Worm (Caenorhabditis elegans): ENCODE data around the gene catp-2.

Gene catp-2

DNA sequence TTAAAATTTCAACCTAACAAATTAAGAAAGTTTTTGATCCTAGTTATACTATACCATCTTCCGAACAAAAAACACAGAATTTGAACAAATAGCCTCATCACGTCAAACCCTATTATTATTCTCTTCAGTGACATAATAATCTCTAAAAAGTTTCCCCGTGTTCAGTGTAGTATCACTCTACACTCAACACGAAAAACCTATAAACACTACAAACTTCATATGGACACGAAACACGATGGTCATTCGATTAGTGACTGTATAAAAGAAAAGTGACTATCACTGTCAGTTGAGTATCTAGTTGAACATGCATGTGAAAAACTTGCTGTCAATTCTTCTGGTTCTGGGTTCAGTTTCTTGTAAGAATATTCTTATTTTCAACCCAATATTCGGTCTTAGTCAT lies 30.8 kb upstream of the catp-2 start, which contains the start of gene ugt-8:
Gene ugt-8 (plus strand): TSS at position 235 of the 400 bp plus-strand sequence.
- TF ChIP-seq cog-1 (tag; optimal IDR thresholded peaks at IDR 0.05) (no peak), ref-1 (GFP tag; conservative IDR thresholded peaks at IDR 0.05) (no peak), tab-1 (GFP tag; IDR thresholded peaks at IDR 0.05) (no peak), flt-1 (GFP tag; IDR thresholded peaks at IDR 0.05) (no peak), med-1 (GFP tag; optimal IDR thresholded peaks at IDR 0.05; ENCODE audit: insufficient read depth) (no peak), ztf-23 (GFP tag; IDR thresholded peaks at IDR 0.05) (no peak), T22C8.4 (GFP tag; IDR thresholded peaks at IDR 0.05) (no peak), klf-2 (GFP tag; conservative IDR thresholded peaks at IDR 0.05) (no peak), ztf-29 (GFP tag; IDR thresholded peaks at IDR 0.05) (no peak)

DNA sequence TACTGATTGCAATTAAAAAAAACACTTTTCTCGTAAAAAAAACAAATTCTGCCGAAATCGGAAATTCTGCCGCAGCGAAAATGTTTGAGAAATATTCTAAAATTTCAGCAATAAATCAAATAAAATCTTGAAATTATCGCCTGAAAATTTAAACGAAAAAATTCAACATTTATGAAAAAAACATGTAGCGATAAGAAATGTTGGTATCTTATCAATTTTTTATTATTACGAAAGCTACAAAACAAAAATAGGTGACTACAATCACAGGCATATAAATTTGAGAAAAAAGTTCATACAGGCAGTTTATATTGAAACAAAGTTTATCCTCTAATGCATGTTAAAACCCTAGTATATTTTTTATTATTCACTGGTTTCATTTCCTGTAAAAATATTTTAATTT lies 28.6 kb upstream of the catp-2 start, which contains the start of gene ugt-14:
Gene ugt-14 (plus strand): TSS at position 301 of the 400 bp plus-strand sequence.
- no peak for TF ChIP-seq med-1 (GFP tag; optimal IDR thresholded peaks at IDR 0.05; ENCODE audit: insufficient read depth)
- no peak for TF ChIP-seq ref-1 (GFP tag; conservative IDR thresholded peaks at IDR 0.05)
- no peak for TF ChIP-seq ztf-23 (GFP tag; IDR thresholded peaks at IDR 0.05)
- no peak for TF ChIP-seq cog-1 (tag; optimal IDR thresholded peaks at IDR 0.05)
- TF ChIP-seq flt-1 (GFP tag; IDR thresholded peaks at IDR 0.05), result no peak
- no peak for TF ChIP-seq ztf-29 (GFP tag; IDR thresholded peaks at IDR 0.05)
- no peak for TF ChIP-seq klf-2 (GFP tag; conservative IDR thresholded peaks at IDR 0.05)

DNA sequence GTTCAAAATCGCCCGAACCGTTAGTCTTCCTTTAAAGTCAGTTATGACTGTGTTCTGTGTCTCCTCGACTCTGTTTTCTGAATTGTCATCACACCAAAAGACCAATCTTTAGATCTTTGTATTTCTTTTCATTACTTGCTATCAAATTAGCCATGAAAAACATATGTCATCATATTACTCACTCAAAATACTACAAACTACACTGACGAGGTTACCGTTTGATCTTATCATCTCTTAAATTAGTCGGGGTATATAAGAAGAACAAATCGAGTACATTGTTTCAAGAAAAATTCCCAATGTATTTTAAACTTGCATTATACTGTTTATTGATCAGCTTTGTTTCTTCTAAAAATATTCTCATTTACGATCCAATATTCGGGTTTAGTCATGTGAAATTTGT lies 25.9 kb upstream of the catp-2 start, which contains the start of gene ugt-13:
Gene ugt-13 (plus strand): TSS at position 294 of the 400 bp plus-strand sequence.
- TF ChIP-seq klf-2 (GFP tag; conservative IDR thresholded peaks at IDR 0.05) (no peak), cog-1 (tag; optimal IDR thresholded peaks at IDR 0.05) (no peak), flt-1 (GFP tag; IDR thresholded peaks at IDR 0.05) (no peak), ref-1 (GFP tag; conservative IDR thresholded peaks at IDR 0.05) (no peak)

DNA sequence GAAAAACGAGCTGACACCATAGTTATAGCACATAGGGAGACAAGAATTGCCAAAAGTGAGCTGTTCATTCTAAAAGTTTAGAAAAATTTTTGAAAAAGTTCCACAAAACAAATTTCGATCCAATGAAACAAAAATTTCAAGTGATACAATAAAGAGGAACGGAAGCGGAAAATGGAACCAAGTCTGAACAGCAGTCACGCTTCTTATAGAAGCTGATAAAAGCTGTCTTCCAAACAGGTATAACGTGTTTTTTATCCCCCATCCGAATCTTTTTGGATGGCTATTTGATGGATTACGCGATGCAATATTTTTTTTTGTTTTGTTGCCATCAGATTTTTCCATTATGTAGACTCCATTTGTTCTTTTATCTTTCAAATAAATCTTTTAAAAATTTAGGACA lies 22.2 kb upstream of the catp-2 start, which contains the start of gene H23N18.5:
Gene H23N18.5 (minus strand): TSS at position 69 of the 400 bp plus-strand sequence.
- TF ChIP-seq tab-1 (GFP tag; IDR thresholded peaks at IDR 0.05), result no peak
- no peak for TF ChIP-seq ztf-29 (GFP tag; IDR thresholded peaks at IDR 0.05)
- no peak for TF ChIP-seq flt-1 (GFP tag; IDR thresholded peaks at IDR 0.05)
- no peak for TF ChIP-seq T22C8.4 (GFP tag; IDR thresholded peaks at IDR 0.05)
- no peak for TF ChIP-seq med-1 (GFP tag; optimal IDR thresholded peaks at IDR 0.05; ENCODE audit: insufficient read depth)
- TF ChIP-seq cog-1 (tag; optimal IDR thresholded peaks at IDR 0.05), result no peak
- TF ChIP-seq ztf-23 (GFP tag; IDR thresholded peaks at IDR 0.05), result no peak
- TF ChIP-seq klf-2 (GFP tag; conservative IDR thresholded peaks at IDR 0.05), result no peak
- no peak for TF ChIP-seq ref-1 (GFP tag; conservative IDR thresholded peaks at IDR 0.05)

DNA sequence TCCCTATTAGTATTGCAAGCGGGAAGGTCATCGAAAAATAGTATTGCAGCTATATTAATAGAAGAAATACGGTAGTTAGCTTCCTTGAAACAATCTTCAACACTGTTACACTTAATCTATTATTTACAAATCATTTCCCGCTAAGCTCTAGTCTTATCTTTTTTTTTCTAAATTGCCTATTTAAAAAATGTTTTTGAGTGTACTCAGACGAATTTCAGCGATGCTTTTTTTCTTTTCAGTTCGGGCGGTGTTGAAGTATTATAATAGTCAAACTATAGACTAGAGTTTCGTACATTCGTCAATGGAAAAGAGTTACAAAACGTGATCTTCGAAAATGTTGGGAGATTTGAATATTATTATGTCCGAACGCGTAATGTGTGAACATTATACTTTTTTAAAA lies 20.7 kb upstream of the catp-2 start:
- TF ChIP-seq ztf-29 (GFP tag; IDR thresholded peaks at IDR 0.05) (no peak), tab-1 (GFP tag; IDR thresholded peaks at IDR 0.05) (no peak), med-1 (GFP tag; optimal IDR thresholded peaks at IDR 0.05; ENCODE audit: insufficient read depth) (no peak), ref-1 (GFP tag; conservative IDR thresholded peaks at IDR 0.05) (no peak), T22C8.4 (GFP tag; IDR thresholded peaks at IDR 0.05) (no peak), klf-2 (GFP tag; conservative IDR thresholded peaks at IDR 0.05) (no peak), flt-1 (GFP tag; IDR thresholded peaks at IDR 0.05) (no peak), cog-1 (tag; optimal IDR thresholded peaks at IDR 0.05) (no peak), ztf-23 (GFP tag; IDR thresholded peaks at IDR 0.05) (no peak)

DNA sequence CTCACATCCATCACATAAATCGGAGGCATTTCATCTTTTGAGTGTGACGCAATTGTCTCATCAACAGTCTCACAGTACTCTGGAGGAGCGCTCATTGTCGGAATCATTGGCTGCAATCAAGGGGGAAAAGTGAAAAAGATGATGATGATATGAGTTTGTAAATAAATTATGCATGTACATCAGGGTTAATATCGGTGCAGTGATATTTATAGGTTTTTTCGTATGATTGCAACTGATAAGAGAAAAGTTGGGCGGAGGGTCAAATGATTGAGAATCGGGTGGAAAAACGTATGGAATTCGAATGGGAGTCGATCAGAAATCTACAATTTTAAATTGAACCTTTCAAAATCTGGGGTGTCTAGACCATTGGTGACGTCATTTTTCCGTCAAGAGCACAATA lies 19.6 kb upstream of the catp-2 start, which contains the start of gene H23N18.6:
Gene H23N18.6 (minus strand): TSS at position 201 of the 400 bp plus-strand sequence.
- TF ChIP-seq ztf-23 (GFP tag; IDR thresholded peaks at IDR 0.05), result no peak
- TF ChIP-seq ref-1 (GFP tag; conservative IDR thresholded peaks at IDR 0.05), result no peak
- no peak for TF ChIP-seq tab-1 (GFP tag; IDR thresholded peaks at IDR 0.05)
- no peak for TF ChIP-seq T22C8.4 (GFP tag; IDR thresholded peaks at IDR 0.05)

DNA sequence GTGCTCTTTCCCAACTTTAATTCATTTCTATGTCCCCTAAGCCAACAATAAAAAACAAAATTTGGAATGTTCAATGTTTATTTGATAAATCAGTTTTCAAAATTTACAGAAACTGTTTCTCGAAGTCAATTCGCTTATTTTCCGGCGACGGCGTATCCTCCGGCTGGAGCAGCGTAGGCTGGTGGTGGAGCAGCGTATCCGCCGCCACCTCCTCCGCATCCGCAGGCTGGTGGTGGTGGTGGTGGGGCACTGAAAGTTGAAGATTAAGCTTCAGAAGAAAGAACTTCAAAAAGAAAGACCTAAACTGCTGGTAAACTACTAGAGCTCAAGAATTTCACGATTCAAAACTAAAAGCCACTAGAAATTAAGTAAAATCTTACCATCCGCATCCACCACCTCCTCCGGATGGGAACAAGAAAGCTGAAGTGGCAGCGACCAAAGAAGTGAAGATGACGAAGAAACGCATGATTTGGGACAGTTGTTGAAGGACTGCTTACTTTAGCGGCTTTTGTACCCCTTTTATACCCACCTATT lies 16.3 kb upstream of the catp-2 start, which contains the start of gene C02E7.7:
Gene C02E7.7 (minus strand): TSS at position 484 of the 534 bp plus-strand sequence.
- TF ChIP-seq tab-1 (GFP tag; IDR thresholded peaks at IDR 0.05), result no peak
- TF ChIP-seq T22C8.4 (GFP tag; IDR thresholded peaks at IDR 0.05), result no peak
- TF ChIP-seq cog-1 (tag; optimal IDR thresholded peaks at IDR 0.05), result no peak
- TF ChIP-seq med-1 (GFP tag; optimal IDR thresholded peaks at IDR 0.05; ENCODE audit: insufficient read depth), result no peak
- TF ChIP-seq ref-1 (GFP tag; conservative IDR thresholded peaks at IDR 0.05), result no peak
- no peak for TF ChIP-seq ztf-23 (GFP tag; IDR thresholded peaks at IDR 0.05)
- no peak for TF ChIP-seq flt-1 (GFP tag; IDR thresholded peaks at IDR 0.05)
- no peak for TF ChIP-seq ztf-29 (GFP tag; IDR thresholded peaks at IDR 0.05)
- no peak; the same call in 1 of the 2 replicates for TF ChIP-seq klf-2 (GFP tag; conservative IDR thresholded peaks at IDR 0.05)

DNA sequence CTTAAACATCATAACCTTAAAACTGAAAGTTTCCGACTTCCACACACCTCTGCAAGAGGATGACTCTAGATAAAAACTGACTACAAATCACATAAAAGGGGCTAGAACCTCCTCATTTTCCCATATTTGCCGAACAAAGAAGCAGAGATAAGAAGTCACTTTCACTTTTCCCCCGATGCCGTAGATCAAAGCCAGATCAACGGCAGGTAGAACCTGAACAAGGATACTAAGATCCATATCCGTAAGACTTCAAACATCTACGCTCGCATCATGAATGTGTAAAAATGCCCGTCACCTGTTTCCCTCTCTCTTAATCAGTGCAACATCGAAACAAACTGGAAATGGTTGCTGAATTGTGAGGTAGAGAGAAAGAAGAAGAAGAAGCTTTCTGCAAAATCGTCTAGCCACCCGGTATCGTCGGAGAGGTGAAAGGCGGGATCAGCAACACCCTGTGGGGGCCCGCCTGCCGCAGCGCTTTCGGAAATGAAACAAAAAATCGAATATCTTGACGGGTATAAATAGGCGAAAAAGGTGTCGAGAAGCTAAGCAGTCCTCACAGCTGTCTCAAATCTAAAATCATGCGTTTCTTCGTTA lies 15.7 kb upstream of the catp-2 start, which contains the start of gene C02E7.6:
Gene C02E7.6 (plus strand): TSS at position 544 of the 594 bp plus-strand sequence.
- TF ChIP-seq cog-1 (tag; optimal IDR thresholded peaks at IDR 0.05), result no peak
- no peak for TF ChIP-seq ref-1 (GFP tag; conservative IDR thresholded peaks at IDR 0.05)

DNA sequence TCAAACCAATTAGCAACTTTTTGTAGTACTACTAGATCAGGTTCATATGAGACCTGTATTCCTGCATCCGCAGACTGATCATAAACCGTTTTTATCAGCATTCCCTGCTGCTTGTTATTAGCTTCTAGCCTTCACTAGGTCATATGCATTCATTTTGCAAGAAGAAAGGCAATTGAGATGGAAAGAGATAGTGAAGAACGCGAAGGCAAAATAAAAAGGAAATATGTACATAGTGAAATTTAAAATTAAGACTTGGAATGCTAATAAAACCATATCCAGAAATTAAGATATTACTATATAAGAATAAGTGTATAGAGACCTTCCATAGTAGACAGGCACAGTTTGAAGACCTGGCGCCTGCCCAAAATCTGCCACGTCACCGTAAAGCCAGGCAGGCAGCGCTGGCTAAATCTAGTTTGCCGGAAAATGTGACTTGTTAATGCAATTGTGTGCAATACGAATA lies 13.8 kb upstream of the catp-2 start, which contains the start of the genes C02E7.8 and srh-23:
Gene C02E7.8 (minus strand): TSS at position 101 of the 463 bp plus-strand sequence.
Gene srh-23 (plus strand): TSS at position 413 of the 463 bp plus-strand sequence.
- TF ChIP-seq cog-1 (tag; optimal IDR thresholded peaks at IDR 0.05), result no peak
- TF ChIP-seq T22C8.4 (GFP tag; IDR thresholded peaks at IDR 0.05), result no peak
- no peak for TF ChIP-seq med-1 (GFP tag; optimal IDR thresholded peaks at IDR 0.05; ENCODE audit: insufficient read depth)
- no peak for TF ChIP-seq ref-1 (GFP tag; conservative IDR thresholded peaks at IDR 0.05)
- TF ChIP-seq ztf-23 (GFP tag; IDR thresholded peaks at IDR 0.05), result no peak
- no peak for TF ChIP-seq tab-1 (GFP tag; IDR thresholded peaks at IDR 0.05)
- TF ChIP-seq flt-1 (GFP tag; IDR thresholded peaks at IDR 0.05), result no peak
- no peak for TF ChIP-seq ztf-29 (GFP tag; IDR thresholded peaks at IDR 0.05)
- TF ChIP-seq klf-2 (GFP tag; conservative IDR thresholded peaks at IDR 0.05), result no peak

Data from whole organism, midembryonic.